Fruit fly (Drosophila melanogaster): Measurements from ENCODE around the gene Best4.

dm6 chr3L:15322173-15322572, 23.4 kb downstream of the Best4 start:
- TF ChIP-seq CTCF (optimal IDR thresholded peaks at IDR 0.05) = no peak
- TF ChIP-seq CG8478 (optimal IDR thresholded peaks at IDR 0.05) = no peak

All from S2 (cell line).